Worm (Caenorhabditis elegans) whole organism, mixed stage, embryonic: ENCODE results near the gene F22E12.3.

Experiments used
- cnd-1 ChIP-seq: fragments of 200-800 bp; sonication (Bioruptor generic); optimal IDR thresholded peaks from 2 replicates; lab custom pipeline; 2018; ENCODE audit warnings: mild to moderate bottlenecking, missing genetic modification characterization, missing compliant biosample characterization
- lsy-2 ChIP-seq: fragments of 150-350 bp; optimal IDR thresholded peaks from 2 replicates; lab custom pipeline; 2014; ENCODE audit warnings: missing biosample characterization, missing genetic modification characterization
- snpc-4 ChIP-seq: fragments of 150-350 bp; optimal IDR thresholded peaks from 2 replicates; lab custom pipeline; 2014; ENCODE audit warnings: missing biosample characterization, missing genetic modification characterization
- unc-62 ChIP-seq: fragments of 150-350 bp; optimal IDR thresholded peaks from 2 replicates; lab custom pipeline; 2014; ENCODE audit warnings: missing biosample characterization, missing genetic modification reagents, missing genetic modification characterization

ce11 chrV:10428608-10429007 lies 34.6 kb downstream of the F22E12.3 start, which contains the start of gene tag-314:
- TF ChIP-seq cnd-1 (tag; lab: Kevin White, UChicago), result no peak
- TF ChIP-seq unc-62 (GFP tag; lab: Kevin White, UChicago), result no peak
- no peak for TF ChIP-seq lsy-2 (tag; lab: Kevin White, UChicago)
- no peak for TF ChIP-seq snpc-4 (tag; lab: Kevin White, UChicago)
